Fruit fly (Drosophila melanogaster) whole organism, adult: ENCODE data around the gene Fum4.

Experiments used
- CG11617 ChIP-seq: fragments of 200-800 bp; sonication (Bioruptor generic); optimal IDR thresholded peaks from 2 replicates; lab custom pipeline; 2017; ENCODE audit warnings: mild to moderate bottlenecking, missing biosample characterization, missing genetic modification reagents, missing genetic modification characterization
- CG12768 ChIP-seq: fragments of 200-800 bp; sonication (Bioruptor generic); optimal IDR thresholded peaks from 2 replicates; lab custom pipeline; 2017; ENCODE audit warnings: missing biosample characterization, missing genetic modification characterization, mild to moderate bottlenecking, moderate library complexity, missing genetic modification reagents
- CG14711 ChIP-seq: fragments of 200-800 bp; sonication (Bioruptor generic); optimal IDR thresholded peaks from 2 replicates; lab custom pipeline; 2018; ENCODE audit warnings: missing biosample characterization, mild to moderate bottlenecking, missing genetic modification characterization, moderate library complexity
- CG1620 ChIP-seq: fragments of 200-800 bp; sonication (Bioruptor generic); optimal IDR thresholded peaks from 2 replicates; lab custom pipeline; 2016; ENCODE audit warnings: missing biosample characterization, missing genetic modification characterization
- CG33017 ChIP-seq: fragments of 200-800 bp; sonication (Bioruptor generic); optimal IDR thresholded peaks from 2 replicates; lab custom pipeline; 2018; ENCODE audit warnings: missing biosample characterization, mild to moderate bottlenecking, missing genetic modification characterization, moderate library complexity
- CG5204 ChIP-seq: fragments of 200-800 bp; sonication (Bioruptor generic); optimal IDR thresholded peaks from 2 replicates; lab custom pipeline; 2016; ENCODE audit warnings: missing biosample characterization, missing genetic modification characterization
- CG7045 ChIP-seq: fragments of 200-800 bp; sonication (Bioruptor generic); optimal IDR thresholded peaks from 2 replicates; lab custom pipeline; 2017; ENCODE audit warnings: missing biosample characterization, mild to moderate bottlenecking, missing genetic modification characterization
- CG7101 ChIP-seq: fragments of 200-800 bp; sonication (Bioruptor generic); optimal IDR thresholded peaks from 2 replicates; lab custom pipeline; 2018; ENCODE audit warnings: missing biosample characterization, mild to moderate bottlenecking, missing genetic modification characterization, moderate library complexity
- Clk ChIP-seq: fragments of 200-800 bp; sonication (Bioruptor generic); optimal IDR thresholded peaks from 2 replicates; lab custom pipeline; 2017; ENCODE audit warnings: missing biosample characterization, missing genetic modification characterization
- Crg-1 ChIP-seq: fragments of 200-800 bp; sonication (Bioruptor generic); optimal IDR thresholded peaks from 2 replicates; lab custom pipeline; 2016; ENCODE audit warnings: missing biosample characterization, missing genetic modification characterization
- Mnt ChIP-seq: fragments of 200-800 bp; sonication (Bioruptor generic); optimal IDR thresholded peaks from 2 replicates; lab custom pipeline; 2016; ENCODE audit warnings: missing biosample characterization, mild to moderate bottlenecking, missing genetic modification characterization
- bab1 ChIP-seq: fragments of 200-800 bp; sonication (Bioruptor generic); optimal IDR thresholded peaks from 3 replicates; lab custom pipeline; 2019; ENCODE audit warnings: missing biosample characterization, mild to moderate bottlenecking, missing genetic modification characterization, moderate library complexity
- cic ChIP-seq: fragments of 200-800 bp; sonication (Bioruptor generic); optimal IDR thresholded peaks from 2 replicates; lab custom pipeline; 2017; ENCODE audit warnings: missing biosample characterization, mild to moderate bottlenecking, missing genetic modification characterization, moderate library complexity
- cnc ChIP-seq, 2 experiments: fragments of >200 bp; optimal IDR thresholded peaks; 2 replicates each; lab custom pipeline; 2017
- kay ChIP-seq: fragments of 200-800 bp; sonication (Bioruptor generic); peaks from one replicate; lab custom pipeline; 2016; ENCODE audit warnings: missing biosample characterization, missing genetic modification characterization, borderline replicate concordance
- ovo ChIP-seq: fragments of 200-800 bp; sonication (Bioruptor generic); optimal IDR thresholded peaks from 2 replicates; lab custom pipeline; 2016; ENCODE audit warnings: missing biosample characterization, missing genetic modification characterization
- pad ChIP-seq: fragments of 200-800 bp; sonication (Bioruptor generic); optimal IDR thresholded peaks from 3 replicates; lab custom pipeline; 2017; ENCODE audit warnings: missing biosample characterization, missing genetic modification characterization, mild to moderate bottlenecking, moderate library complexity, missing genetic modification reagents
- tj ChIP-seq: fragments of 200-800 bp; sonication (Bioruptor generic); optimal IDR thresholded peaks from 3 replicates; lab custom pipeline; 2017; ENCODE audit warnings: missing biosample characterization, mild to moderate bottlenecking, missing genetic modification characterization, moderate library complexity
- toe ChIP-seq: fragments of 200-800 bp; sonication (Bioruptor generic); optimal IDR thresholded peaks from 2 replicates; lab custom pipeline; 2016; ENCODE audit warnings: missing biosample characterization, missing genetic modification characterization

Fum4 gene

DNA sequence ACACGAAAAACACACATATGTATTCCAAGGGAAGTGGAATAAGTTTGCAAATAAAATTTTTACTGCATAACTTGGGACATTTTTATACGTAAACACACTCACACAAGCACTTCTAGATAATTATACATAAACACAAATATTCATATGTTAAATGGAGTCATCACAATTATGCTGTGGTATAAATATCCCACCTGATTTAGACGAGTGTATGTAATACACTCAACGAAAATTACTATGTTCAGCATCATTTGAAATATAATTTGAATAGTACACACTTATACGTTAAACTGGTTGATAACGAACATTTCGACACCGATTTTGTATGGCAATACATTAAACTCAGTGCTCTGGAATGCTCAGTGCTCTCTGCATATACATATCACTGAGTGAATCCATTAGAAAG lies 39.8 kb upstream of the Fum4 start:
- TF ChIP-seq pad (GFP tag; lab: Kevin White, UChicago), result no peak
- no peak for TF ChIP-seq CG7101 (tag; lab: Kevin White, UChicago)
- no peak for TF ChIP-seq cnc (optimal IDR thresholded peaks at IDR 0.05; lab: Kevin White, UChicago)
- TF ChIP-seq kay, result no peak
- TF ChIP-seq bab1 (GFP tag; lab: Kevin White, UChicago), result peak; percentile 71
- no peak for TF ChIP-seq Crg-1 (GFP tag; lab: Kevin White, UChicago)
- peak; percentile 2 for TF ChIP-seq CG11617 (GFP tag; lab: Kevin White, UChicago)
- no peak for TF ChIP-seq Mnt (GFP tag; lab: Kevin White, UChicago)
- TF ChIP-seq CG33017 (tag; lab: Kevin White, UChicago), result no peak
- TF ChIP-seq Clk (GFP tag; lab: Kevin White, UChicago), result no peak
- TF ChIP-seq cic, result no peak

DNA sequence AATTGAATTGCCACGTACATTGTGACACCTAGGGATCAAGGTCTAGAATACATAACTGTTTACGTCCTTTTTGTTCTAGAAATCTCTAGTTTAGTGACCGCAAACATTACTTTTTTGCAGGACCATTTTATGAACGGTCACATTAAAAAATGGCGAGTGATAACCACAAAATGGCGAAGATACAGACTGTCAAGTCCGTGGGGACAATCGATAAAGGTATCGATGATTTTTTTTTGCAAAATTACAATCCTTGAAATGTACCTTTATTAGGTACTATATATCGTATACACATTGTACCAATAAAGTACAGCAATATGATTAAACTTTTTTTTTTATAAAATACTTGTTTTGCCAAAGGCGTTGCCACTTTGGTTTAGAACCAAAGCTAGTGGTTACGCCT lies 39.2 kb upstream of the Fum4 start:
- TF ChIP-seq CG7045 (GFP tag; lab: Kevin White, UChicago) (no peak), kay (peak; percentile 84)

DNA sequence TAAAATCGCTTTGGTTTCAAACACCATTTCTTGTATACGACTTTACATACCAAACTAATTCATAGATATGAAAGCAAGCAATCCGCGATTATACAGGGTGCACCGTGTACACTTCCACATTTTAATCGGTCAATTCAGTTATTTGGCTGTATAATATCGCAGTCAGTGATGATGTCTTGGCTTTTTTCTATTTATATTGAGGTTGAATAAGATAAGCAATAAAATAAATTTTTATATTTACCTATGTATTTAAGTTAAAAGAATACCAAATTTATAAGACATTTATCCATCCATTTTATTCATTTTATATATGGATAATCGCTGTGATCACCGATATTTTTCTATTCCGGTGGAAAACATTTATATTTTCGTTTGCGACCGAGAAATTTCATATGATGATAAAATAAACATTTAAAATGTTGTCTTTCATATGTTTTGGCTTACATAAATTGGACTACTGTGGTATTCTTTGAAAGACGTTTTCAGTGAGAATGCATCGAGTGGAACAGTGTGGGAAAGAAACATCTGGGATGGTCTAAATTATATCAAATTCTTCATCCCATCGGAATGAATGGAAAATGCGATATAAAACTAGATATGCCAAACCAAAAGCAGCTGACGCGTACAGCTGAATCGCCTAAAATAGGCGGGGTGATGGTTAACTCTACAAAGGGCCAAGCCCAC lies 35.6 kb upstream of the Fum4 start, which contains the start of gene CG5708:
CG5708 (minus strand) TSS at position 85 of the 684 bp plus-strand sequence.
- TF ChIP-seq Clk (GFP tag; lab: Kevin White, UChicago) (no peak), CG11617 (GFP tag; lab: Kevin White, UChicago) (peak; percentile 17), CG1620 (GFP tag; lab: Kevin White, UChicago) (peak; percentile 26), Crg-1 (GFP tag; lab: Kevin White, UChicago) (peak; percentile 33), kay (no peak), CG12768 (GFP tag; lab: Kevin White, UChicago) (peak; percentile 2), Mnt (GFP tag; lab: Kevin White, UChicago) (peak; percentile 40), bab1 (GFP tag; lab: Kevin White, UChicago) (peak; percentile 48), pad (GFP tag; lab: Kevin White, UChicago) (peak; percentile 14), CG7101 (tag; lab: Kevin White, UChicago) (peak; percentile 29), CG5204 (GFP tag; lab: Kevin White, UChicago) (no peak), CG7045 (GFP tag; lab: Kevin White, UChicago) (no peak), tj (GFP tag; lab: Kevin White, UChicago) (peak; percentile 19), cnc (optimal IDR thresholded peaks at IDR 0.05; lab: Kevin White, UChicago) (no peak), CG14711 (tag; lab: Kevin White, UChicago) (peak; percentile 14)

DNA sequence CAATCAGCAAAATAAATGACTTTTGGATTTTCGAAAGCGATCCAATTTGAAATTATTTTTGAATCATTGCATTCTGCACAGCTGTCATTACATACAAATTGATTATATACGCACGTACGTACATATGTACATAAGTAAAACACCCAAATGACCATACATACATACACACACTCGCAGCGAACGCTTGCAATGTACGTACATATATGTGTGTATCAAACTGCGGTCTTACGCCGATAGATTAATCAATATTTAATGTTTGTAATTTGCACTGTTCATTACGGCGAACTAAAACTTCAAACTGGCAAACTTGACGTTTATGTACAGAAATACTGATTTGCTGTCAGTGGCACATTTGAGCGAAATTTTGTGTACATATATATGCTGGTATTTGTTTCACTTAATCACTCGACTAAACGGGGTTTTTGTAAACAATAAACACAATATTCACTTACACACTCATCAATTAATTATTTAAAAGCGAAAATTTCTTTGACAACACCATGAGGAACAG lies 35.0 kb upstream of the Fum4 start:
- TF ChIP-seq kay, result peak; percentile 80
- TF ChIP-seq CG5204 (GFP tag; lab: Kevin White, UChicago), result no peak

DNA sequence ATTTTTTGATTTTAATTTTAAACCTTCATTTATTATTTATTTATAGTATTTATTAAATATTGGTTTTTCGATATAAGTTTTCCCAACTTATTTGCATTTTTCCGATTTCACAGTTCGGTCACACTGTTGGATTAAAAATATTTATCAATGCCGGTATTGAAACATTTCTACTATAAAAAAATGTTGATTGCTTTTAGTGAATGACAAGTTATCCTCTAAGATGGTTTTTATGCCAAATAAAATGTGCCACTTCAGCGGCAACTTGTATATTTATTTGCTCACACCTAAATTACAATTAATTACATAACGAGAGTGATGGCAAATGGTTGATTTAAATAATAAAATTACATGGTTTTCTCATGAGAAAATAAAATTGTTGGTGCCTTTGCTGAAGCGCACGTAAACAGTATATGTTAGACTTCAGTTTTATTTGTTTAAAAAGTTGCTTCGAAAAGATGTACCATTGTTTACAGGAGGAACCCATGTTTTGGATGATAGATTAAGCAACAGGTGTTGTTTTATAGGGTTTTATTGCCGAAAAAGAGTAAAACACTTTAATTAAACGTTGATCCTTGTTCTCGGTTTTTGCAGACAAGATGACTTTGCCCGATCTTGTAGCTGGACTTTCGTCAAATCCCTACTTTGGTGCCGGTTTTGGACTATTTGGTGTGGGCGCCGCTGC lies 31.4 kb upstream of the Fum4 start, which contains the start of gene Bcs1:
Bcs1 (plus strand) TSS at position 108 of the 682 bp plus-strand sequence.
- TF ChIP-seq pad (GFP tag; lab: Kevin White, UChicago), result no peak
- TF ChIP-seq kay, result peak; percentile 92

DNA sequence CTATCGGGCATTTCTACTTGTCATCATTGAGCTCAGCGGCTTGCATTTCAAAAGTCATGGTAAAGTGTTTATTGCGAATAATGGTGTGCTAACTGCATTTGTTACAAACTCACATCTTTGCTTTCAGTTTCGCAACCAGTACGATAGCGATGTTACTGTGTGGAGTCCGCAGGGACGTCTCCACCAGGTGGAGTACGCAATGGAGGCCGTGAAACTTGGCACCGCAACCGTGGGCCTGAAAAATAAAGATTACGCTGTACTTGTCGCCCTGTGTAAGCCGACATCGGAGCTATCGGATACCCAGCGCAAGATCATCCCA lies 30.1 kb upstream of the Fum4 start:
- no peak for TF ChIP-seq CG33017 (tag; lab: Kevin White, UChicago)
- no peak for TF ChIP-seq ovo (GFP tag; lab: Kevin White, UChicago)
- no peak for TF ChIP-seq CG14711 (tag; lab: Kevin White, UChicago)
- TF ChIP-seq Clk (GFP tag; lab: Kevin White, UChicago), result no peak
- no peak for TF ChIP-seq CG7045 (GFP tag; lab: Kevin White, UChicago)
- TF ChIP-seq cnc (optimal IDR thresholded peaks at IDR 0.05; lab: Kevin White, UChicago), result peak; percentile 88 to 92

DNA sequence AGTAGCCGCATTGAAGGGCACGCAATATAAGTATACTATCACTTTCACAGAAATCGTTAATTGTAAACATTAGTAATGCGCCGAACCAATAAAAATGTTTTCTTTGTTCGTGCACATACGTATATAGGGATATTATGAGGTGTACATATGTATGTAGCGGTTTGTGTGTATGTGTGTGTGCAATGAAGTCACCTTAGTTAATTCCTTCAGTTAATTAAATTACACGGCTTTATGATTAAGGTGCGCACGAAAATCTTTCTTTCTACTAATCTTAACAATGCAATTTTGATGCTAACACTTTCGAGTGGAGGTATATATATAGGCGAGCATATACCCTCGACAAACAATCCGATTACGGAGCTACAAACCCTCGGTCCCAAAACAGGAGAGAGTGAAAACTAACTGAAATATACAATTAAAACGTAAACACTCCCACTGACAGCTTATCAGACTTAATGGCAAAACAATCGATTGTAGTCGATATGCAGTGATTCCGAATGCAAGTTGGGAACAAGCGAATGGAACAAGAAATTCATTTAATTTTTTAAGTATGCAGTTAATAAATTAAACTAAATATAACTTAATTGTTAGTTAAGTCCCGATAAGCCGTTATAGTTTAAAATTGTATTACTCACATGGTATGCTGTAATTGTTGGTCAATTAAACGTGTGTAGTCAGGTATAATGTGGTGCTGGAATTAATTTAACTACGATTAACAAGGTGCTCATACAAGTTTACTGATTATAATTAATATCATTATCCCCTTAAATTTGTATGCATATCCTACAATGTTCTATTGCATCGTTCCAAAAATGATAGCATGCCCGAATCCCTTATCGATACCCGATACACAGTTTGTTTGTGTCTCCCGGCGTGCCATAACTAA lies 29.4 kb upstream of the Fum4 start, which contains the start of the genes Npc1a and Prosalpha6:
Npc1a (minus strand) TSS at position 716 of the 886 bp plus-strand sequence.
Prosalpha6 (plus strand) TSS at position 851 of the 886 bp plus-strand sequence.
- TF ChIP-seq CG12768 (GFP tag; lab: Kevin White, UChicago) (peak; percentile 52), toe (GFP tag; lab: Kevin White, UChicago) (no peak), ovo (GFP tag; lab: Kevin White, UChicago) (no peak), CG7045 (GFP tag; lab: Kevin White, UChicago) (peak; percentile 3), bab1 (GFP tag; lab: Kevin White, UChicago) (peak; percentile 44), tj (GFP tag; lab: Kevin White, UChicago) (peak; percentile 4), cic (peak; percentile 37), pad (GFP tag; lab: Kevin White, UChicago) (peak; percentile 39), kay (peak; percentile 72)
